Worm (Caenorhabditis elegans) whole organism, midembryonic: ENCODE data around the gene elo-1.

ENCODE experiments used
- cog-1 ChIP-seq: sonication (generic microtip); optimal IDR thresholded peaks from 2 replicates; lab custom pipeline; 2016; ENCODE audit warnings: missing genetic modification characterization, missing compliant biosample characterization
- flt-1 ChIP-seq: fragments of 200-800 bp; sonication (Bioruptor generic); IDR thresholded peaks from 2 replicates; pipeline ENCODE4 v1.3.6; 2022; ENCODE audit warnings: missing genetic modification characterization, missing compliant biosample characterization
- med-1 ChIP-seq: sonication (generic microtip); optimal IDR thresholded peaks from 2 replicates; lab custom pipeline; 2017; ENCODE audit warnings: missing genetic modification characterization, mild to moderate bottlenecking, missing compliant biosample characterization, antibody characterized with exemption, missing genetic modification reagents; ENCODE audit not compliant: insufficient read depth
- tab-1 ChIP-seq: fragments of 200-800 bp; sonication (Bioruptor generic); IDR thresholded peaks from 2 replicates; pipeline ENCODE4 v1.3.6; 2022; ENCODE audit warnings: missing genetic modification characterization, missing compliant biosample characterization

DNA sequence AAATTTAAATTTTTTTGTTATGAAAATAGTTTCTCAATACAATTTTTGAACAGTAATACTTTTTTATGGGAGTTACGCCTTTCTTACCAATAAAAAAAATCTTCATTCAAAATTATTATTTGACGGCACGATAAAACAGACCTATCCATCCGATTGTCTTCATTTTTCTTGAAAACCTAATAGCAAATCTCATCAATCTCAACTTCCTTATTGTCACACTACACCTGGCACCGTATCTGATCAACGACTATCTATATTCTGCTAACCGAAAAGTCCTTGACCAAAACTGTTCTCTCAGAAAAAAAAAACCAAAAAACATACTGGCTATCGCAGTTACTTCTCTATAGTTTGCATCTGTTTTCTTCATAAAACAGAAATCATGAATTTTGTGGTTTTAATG lies 10.0 kb downstream of the elo-1 start:
- TF ChIP-seq tab-1 (no peak), flt-1 (GFP tag; lab: Robert Waterston, UW) (no peak), cog-1 (tag; lab: Kevin White, UChicago) (no peak), med-1 (GFP tag; lab: Kevin White, UChicago) (no peak)
